Worm (Caenorhabditis elegans): ENCODE measurements around the gene ttr-10.

ce11 chrV:7580378-7580777 is 26.7 kb upstream of the ttr-10 start, which contains the start of gene ets-6:
- TF ChIP-seq zfp-2 (tag; optimal IDR thresholded peaks at IDR 0.05) = no peak
- no peak for TF ChIP-seq ZK546.5 (tag; optimal IDR thresholded peaks at IDR 0.05)
- no peak for TF ChIP-seq lim-7 (GFP tag; IDR thresholded peaks at IDR 0.05)
- no peak for TF ChIP-seq Y48G9A.11 (GFP tag; IDR thresholded peaks at IDR 0.05)
- no peak for TF ChIP-seq lin-39 (tag; optimal IDR thresholded peaks at IDR 0.05)
- no peak for TF ChIP-seq pha-4 (GFP tag; IDR thresholded peaks at IDR 0.05)
- no peak for TF ChIP-seq pha-4 (tag; optimal IDR thresholded peaks at IDR 0.05)
- TF ChIP-seq snpc-4 (tag; optimal IDR thresholded peaks at IDR 0.05) = no peak
- TF ChIP-seq gei-8 (GFP tag; optimal IDR thresholded peaks at IDR 0.05) = no peak

Measured in whole organism, L4 larva.